Worm (Caenorhabditis elegans) whole organism, mixed stage, embryonic: Measurements from ENCODE around the gene slc-25A29.

Experiments
- bed-3 ChIP-seq: fragments of 200-800 bp; sonication (Bioruptor generic); optimal IDR thresholded peaks from 3 replicates; lab custom pipeline; 2018; ENCODE audit warnings: mild to moderate bottlenecking, missing genetic modification characterization, moderate library complexity, missing compliant biosample characterization
- blmp-1 ChIP-seq: fragments of 150-350 bp; optimal IDR thresholded peaks from 2 replicates; lab custom pipeline; 2014; ENCODE audit warnings: missing biosample characterization, missing genetic modification characterization
- ceh-43 ChIP-seq: fragments of 200-800 bp; sonication (Bioruptor generic); optimal IDR thresholded peaks from 2 replicates; lab custom pipeline; 2018; ENCODE audit warnings: mild to moderate bottlenecking, missing genetic modification characterization, moderate library complexity, missing compliant biosample characterization
- ceh-83 ChIP-seq: fragments of 200-800 bp; sonication (Bioruptor generic); optimal IDR thresholded peaks from 2 replicates; lab custom pipeline; 2018; ENCODE audit warnings: mild to moderate bottlenecking, missing genetic modification characterization, missing compliant biosample characterization
- ces-1 ChIP-seq: fragments of 150-350 bp; optimal IDR thresholded peaks from 2 replicates; lab custom pipeline; 2014; ENCODE audit warnings: missing biosample characterization, missing genetic modification reagents, missing genetic modification characterization
- cnd-1 ChIP-seq: fragments of 200-800 bp; sonication (Bioruptor generic); optimal IDR thresholded peaks from 2 replicates; lab custom pipeline; 2018; ENCODE audit warnings: mild to moderate bottlenecking, missing genetic modification characterization, missing compliant biosample characterization
- drap-1 ChIP-seq: fragments of 200-800 bp; sonication (Bioruptor generic); optimal IDR thresholded peaks from 3 replicates; lab custom pipeline; 2018; ENCODE audit warnings: mild to moderate bottlenecking, missing genetic modification characterization, missing compliant biosample characterization
- elt-1 ChIP-seq: sonication (generic microtip); optimal IDR thresholded peaks from 2 replicates; lab custom pipeline; 2017; ENCODE audit warnings: missing genetic modification characterization, mild to moderate bottlenecking, missing compliant biosample characterization, antibody characterized with exemption, moderate library complexity, borderline replicate concordance; ENCODE audit not compliant: insufficient read depth
- elt-3 ChIP-seq: fragments of 150-350 bp; optimal IDR thresholded peaks from 2 replicates; lab custom pipeline; 2014; ENCODE audit warnings: missing biosample characterization, missing genetic modification characterization
- flh-1 ChIP-seq: fragments of 200-800 bp; sonication (Bioruptor generic); optimal IDR thresholded peaks from 2 replicates; lab custom pipeline; 2018; ENCODE audit warnings: mild to moderate bottlenecking, missing genetic modification characterization, moderate library complexity, missing compliant biosample characterization
- ham-2 ChIP-seq: fragments of 200-800 bp; sonication (Bioruptor generic); optimal IDR thresholded peaks from 2 replicates; lab custom pipeline; 2018; ENCODE audit warnings: mild to moderate bottlenecking, missing genetic modification characterization, missing compliant biosample characterization
- hlh-1 ChIP-seq: fragments of 150-350 bp; optimal IDR thresholded peaks from 2 replicates; lab custom pipeline; 2014; ENCODE audit warnings: missing biosample characterization, missing genetic modification reagents, missing genetic modification characterization
- lin-13 ChIP-seq: fragments of 150-350 bp; optimal IDR thresholded peaks from 2 replicates; lab custom pipeline; 2014; ENCODE audit warnings: missing biosample characterization, missing genetic modification characterization
- lin-32 ChIP-seq: fragments of 200-800 bp; sonication (Bioruptor generic); optimal IDR thresholded peaks from 2 replicates; lab custom pipeline; 2018; ENCODE audit warnings: mild to moderate bottlenecking, missing genetic modification characterization, missing compliant biosample characterization
- lsy-2 ChIP-seq: fragments of 150-350 bp; optimal IDR thresholded peaks from 2 replicates; lab custom pipeline; 2014; ENCODE audit warnings: missing biosample characterization, missing genetic modification characterization
- mep-1 ChIP-seq: fragments of 150-350 bp; optimal IDR thresholded peaks from 2 replicates; lab custom pipeline; 2017; ENCODE audit warnings: missing biosample characterization, missing genetic modification reagents, missing genetic modification characterization, inconsistent platforms
- mls-2 ChIP-seq: sonication (generic microtip); optimal IDR thresholded peaks from 2 replicates; lab custom pipeline; 2016; ENCODE audit warnings: mild to moderate bottlenecking, missing genetic modification characterization, moderate library complexity, missing compliant biosample characterization
- nhr-12 ChIP-seq: fragments of 150-350 bp; optimal IDR thresholded peaks from 2 replicates; lab custom pipeline; 2014; ENCODE audit warnings: missing biosample characterization, missing genetic modification characterization
- nhr-2 ChIP-seq: fragments of 150-350 bp; optimal IDR thresholded peaks from 2 replicates; lab custom pipeline; 2014; ENCODE audit warnings: missing biosample characterization, missing genetic modification characterization
- nhr-237 ChIP-seq: fragments of 150-350 bp; optimal IDR thresholded peaks from 2 replicates; lab custom pipeline; 2014; ENCODE audit warnings: missing biosample characterization, missing genetic modification characterization
- nhr-76 ChIP-seq: sonication (generic microtip); optimal IDR thresholded peaks from 2 replicates; lab custom pipeline; 2017; ENCODE audit warnings: missing biosample characterization, missing genetic modification characterization
- pha-4 ChIP-seq: fragments of 150-350 bp; optimal IDR thresholded peaks from 2 replicates; lab custom pipeline; 2018; ENCODE audit warnings: missing biosample characterization, missing genetic modification reagents, missing genetic modification characterization
- sem-2 ChIP-seq: fragments of 200-800 bp; sonication (Bioruptor generic); optimal IDR thresholded peaks from 2 replicates; lab custom pipeline; 2018; ENCODE audit warnings: mild to moderate bottlenecking, missing genetic modification characterization, missing compliant biosample characterization
- snpc-4 ChIP-seq: fragments of 150-350 bp; optimal IDR thresholded peaks from 2 replicates; lab custom pipeline; 2014; ENCODE audit warnings: missing biosample characterization, missing genetic modification characterization
- sptf-1 ChIP-seq: sonication (generic microtip); optimal IDR thresholded peaks from 2 replicates; lab custom pipeline; 2017; ENCODE audit warnings: mild to moderate bottlenecking, missing genetic modification characterization, moderate library complexity, missing compliant biosample characterization
- unc-120 ChIP-seq: sonication (generic microtip); optimal IDR thresholded peaks from 2 replicates; lab custom pipeline; 2017; ENCODE audit warnings: missing genetic modification characterization, missing compliant biosample characterization; ENCODE audit not compliant: poor library complexity, severe bottlenecking
- unc-39 ChIP-seq: fragments of 150-350 bp; optimal IDR thresholded peaks from 2 replicates; lab custom pipeline; 2014; ENCODE audit warnings: missing biosample characterization, missing genetic modification characterization
- unc-62 ChIP-seq: fragments of 150-350 bp; optimal IDR thresholded peaks from 2 replicates; lab custom pipeline; 2014; ENCODE audit warnings: missing biosample characterization, missing genetic modification reagents, missing genetic modification characterization
- zip-8 ChIP-seq: fragments of 150-350 bp; optimal IDR thresholded peaks from 2 replicates; lab custom pipeline; 2014; ENCODE audit warnings: missing biosample characterization, missing genetic modification characterization
- ztf-11 ChIP-seq: fragments of 150-350 bp; optimal IDR thresholded peaks from 2 replicates; lab custom pipeline; 2014; ENCODE audit warnings: missing biosample characterization, missing genetic modification characterization

slc-25A29 gene

ce11 chrV:14660608-14661355 lies 2.8 kb upstream of the slc-25A29 start, which contains the start of gene srh-17:
TSS of gene srh-17 (plus strand) at chrV:14661305.
- no peak for TF ChIP-seq snpc-4 (tag; lab: Kevin White, UChicago)
- peak; percentile 59 for TF ChIP-seq unc-62 (GFP tag; lab: Kevin White, UChicago)

- TF ChIP-seq pha-4 (tag; lab: Kevin White, UChicago), result no peak
- TF ChIP-seq lsy-2 (tag; lab: Kevin White, UChicago), result no peak
- no peak for TF ChIP-seq elt-3 (tag; lab: Kevin White, UChicago)
- TF ChIP-seq blmp-1 (tag; lab: Kevin White, UChicago), result no peak
Observed at ce11 chrV:14659595-14659994, 1.6 kb upstream of the slc-25A29 start.

ce11 chrV:14656970-14657369 lies 1.0 kb downstream of the slc-25A29 start:
- TF ChIP-seq nhr-237 (tag; lab: Kevin White, UChicago) (no peak), ztf-11 (tag; lab: Kevin White, UChicago) (no peak), pha-4 (tag; lab: Kevin White, UChicago) (no peak), elt-3 (tag; lab: Kevin White, UChicago) (no peak), drap-1 (GFP tag; lab: Kevin White, UChicago) (no peak), sptf-1 (tag; lab: Kevin White, UChicago) (no peak), mep-1 (tag; lab: Kevin White, UChicago) (no peak), zip-8 (tag; lab: Kevin White, UChicago) (no peak), bed-3 (GFP tag; lab: Kevin White, UChicago) (no peak), ceh-43 (GFP tag; lab: Kevin White, UChicago) (no peak), ceh-83 (no peak), mls-2 (tag; lab: Kevin White, UChicago) (no peak), blmp-1 (tag; lab: Kevin White, UChicago) (no peak), ces-1 (GFP tag; lab: Kevin White, UChicago) (no peak)

- TF ChIP-seq unc-120, result no peak
- no peak for TF ChIP-seq nhr-12 (tag; lab: Kevin White, UChicago)
- TF ChIP-seq unc-39 (tag; lab: Kevin White, UChicago), result no peak
- no peak for TF ChIP-seq nhr-76 (tag; lab: Kevin White, UChicago)
- TF ChIP-seq lsy-2 (tag; lab: Kevin White, UChicago), result no peak
- TF ChIP-seq snpc-4 (tag; lab: Kevin White, UChicago), result no peak
- no peak for TF ChIP-seq flh-1
- TF ChIP-seq lin-32, result no peak
- no peak for TF ChIP-seq nhr-237 (tag; lab: Kevin White, UChicago)
- no peak for TF ChIP-seq blmp-1 (tag; lab: Kevin White, UChicago)
- TF ChIP-seq sptf-1 (tag; lab: Kevin White, UChicago), result no peak
- TF ChIP-seq hlh-1 (tag; lab: Kevin White, UChicago), result no peak
- no peak for TF ChIP-seq zip-8 (tag; lab: Kevin White, UChicago)
- no peak for TF ChIP-seq unc-62 (GFP tag; lab: Kevin White, UChicago)
Observed at ce11 chrV:14655689-14656088, 2.3 kb downstream of the slc-25A29 start.

- TF ChIP-seq cnd-1 (tag; lab: Kevin White, UChicago), result peak; percentile 45
- TF ChIP-seq elt-1 (tag; lab: Kevin White, UChicago), result no peak
- peak; percentile 36 for TF ChIP-seq unc-62 (GFP tag; lab: Kevin White, UChicago)
- TF ChIP-seq ces-1 (GFP tag; lab: Kevin White, UChicago), result peak; percentile 84
Observed at ce11 chrV:14650631-14651030, 7.3 kb downstream of the slc-25A29 start.

ce11 chrV:14649929-14650328 lies 8.0 kb downstream of the slc-25A29 start:
- no peak for TF ChIP-seq sem-2 (GFP tag; lab: Kevin White, UChicago)
- TF ChIP-seq nhr-76 (tag; lab: Kevin White, UChicago), result no peak
- no peak for TF ChIP-seq mls-2 (tag; lab: Kevin White, UChicago)
- no peak for TF ChIP-seq ham-2 (GFP tag; lab: Kevin White, UChicago)
- TF ChIP-seq ces-1 (GFP tag; lab: Kevin White, UChicago), result peak; percentile 25
- TF ChIP-seq lin-32, result no peak
- no peak for TF ChIP-seq nhr-12 (tag; lab: Kevin White, UChicago)
- no peak for TF ChIP-seq unc-62 (GFP tag; lab: Kevin White, UChicago)
- TF ChIP-seq cnd-1 (tag; lab: Kevin White, UChicago), result peak; percentile 43
- TF ChIP-seq lin-13 (tag; lab: Kevin White, UChicago), result no peak
- TF ChIP-seq lsy-2 (tag; lab: Kevin White, UChicago), result no peak
- TF ChIP-seq bed-3 (GFP tag; lab: Kevin White, UChicago), result no peak
- peak; percentile 17 for TF ChIP-seq hlh-1 (tag; lab: Kevin White, UChicago)
- TF ChIP-seq zip-8 (tag; lab: Kevin White, UChicago), result no peak
- no peak for TF ChIP-seq elt-3 (tag; lab: Kevin White, UChicago)
- TF ChIP-seq nhr-2 (tag; lab: Kevin White, UChicago), result no peak
